Worm (Caenorhabditis elegans): Measurements from ENCODE around the gene Y46B2A.3.

- no peak for TF ChIP-seq M03D4.4 (tag; optimal IDR thresholded peaks at IDR 0.05)
- TF ChIP-seq elt-3 (tag; optimal IDR thresholded peaks at IDR 0.05) = no peak
- no peak for TF ChIP-seq snpc-4 (tag; optimal IDR thresholded peaks at IDR 0.05)
- TF ChIP-seq sem-2 (GFP tag; optimal IDR thresholded peaks at IDR 0.05) = no peak
- no peak for TF ChIP-seq mep-1 (tag; optimal IDR thresholded peaks at IDR 0.05)
- no peak for TF ChIP-seq nhr-237 (tag; optimal IDR thresholded peaks at IDR 0.05)
- no peak for TF ChIP-seq lin-13 (tag; optimal IDR thresholded peaks at IDR 0.05)
- no peak for TF ChIP-seq nhr-12 (tag; optimal IDR thresholded peaks at IDR 0.05)
- no peak for TF ChIP-seq unc-39 (tag; optimal IDR thresholded peaks at IDR 0.05)
- no peak for TF ChIP-seq hlh-1 (tag; optimal IDR thresholded peaks at IDR 0.05)
- TF ChIP-seq drap-1 (GFP tag; optimal IDR thresholded peaks at IDR 0.05) = no peak
- TF ChIP-seq unc-120 (tag; optimal IDR thresholded peaks at IDR 0.05; ENCODE audit: poor library complexity, severe bottlenecking) = no peak
- no peak for TF ChIP-seq blmp-1 (tag; optimal IDR thresholded peaks at IDR 0.05)
- no peak for TF ChIP-seq mls-2 (tag; optimal IDR thresholded peaks at IDR 0.05)
Observed at ce11 chrII:838414-838813, 28.3 kb downstream of the Y46B2A.3 start, which contains the start of gene F28A10.8.
